Fruit fly (Drosophila melanogaster): ENCODE data around the gene Cp38.

Cp38 gene

dm6 chrX:8517121-8518024 is 35.7 kb downstream of the Cp38 start, which contains the start of gene Nrg (continued):
- TF ChIP-seq CG8924 (tag; optimal IDR thresholded peaks at IDR 0.05) (peak; percentile 59), CG8478 (optimal IDR thresholded peaks at IDR 0.05) (no peak), pfk (GFP tag; optimal IDR thresholded peaks at IDR 0.05) (peak; percentile 47), CG2129 (GFP tag; IDR thresholded peaks at IDR 0.05; ENCODE audit: partially characterized antibody) (peak; percentile 99), HLH4C (GFP tag; IDR thresholded peaks at IDR 0.05; ENCODE audit: partially characterized antibody) (peak; percentile 99), CG15601 (tag; optimal IDR thresholded peaks at IDR 0.05) (peak; percentile 62), HmgZ (tag; optimal IDR thresholded peaks at IDR 0.05) (peak; percentile 81), CG7357 (GFP tag; IDR thresholded peaks at IDR 0.05) (no peak), CG8089 (GFP tag; optimal IDR thresholded peaks at IDR 0.05) (peak; percentile 9), chn (GFP tag; optimal IDR thresholded peaks at IDR 0.05) (peak; percentile 16), Nf-YB (GFP tag; optimal IDR thresholded peaks at IDR 0.05) (peak; percentile 13), CG4424 (GFP tag; optimal IDR thresholded peaks at IDR 0.05) (peak; percentile 4), stc (GFP tag; IDR thresholded peaks at IDR 0.05) (no peak), CG2202 (tag; optimal IDR thresholded peaks at IDR 0.05) (no peak), CG2712 (tag; optimal IDR thresholded peaks at IDR 0.05) (peak; percentile 48)

DNA sequence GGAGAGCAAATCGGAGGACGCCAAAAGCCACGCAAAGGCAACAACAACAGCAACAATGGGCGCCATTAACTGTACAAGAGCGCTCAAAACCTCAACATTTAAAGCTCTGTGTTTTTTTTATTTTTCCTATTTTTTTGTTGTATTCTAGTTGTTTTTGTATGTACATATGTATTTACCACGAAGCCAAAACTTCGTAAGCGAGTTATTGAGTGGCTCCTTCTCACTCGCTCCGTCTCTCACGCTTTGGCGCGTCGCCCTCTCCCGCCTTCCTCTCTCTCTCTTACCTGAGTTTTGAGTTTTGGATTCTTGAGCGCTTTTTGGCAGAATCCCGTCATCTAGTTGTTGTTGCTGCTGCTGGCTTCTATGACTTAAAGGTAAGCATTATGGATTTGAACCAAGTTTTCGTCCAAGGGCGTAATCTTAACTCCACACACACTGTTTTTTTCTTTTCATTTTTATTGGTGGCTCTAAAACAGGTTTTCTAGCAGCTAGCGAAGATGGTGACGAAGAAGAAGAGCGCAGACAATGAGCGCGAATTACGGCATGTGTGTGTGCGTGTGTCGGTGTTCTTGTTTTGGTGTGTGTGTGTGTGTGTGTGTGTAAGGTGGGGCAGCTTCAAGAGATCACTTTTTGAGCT is 36.5 kb downstream of the Cp38 start:
- no peak for TF ChIP-seq CG18599 (GFP tag; optimal IDR thresholded peaks at IDR 0.05)
- TF ChIP-seq CG4360 (GFP tag; IDR thresholded peaks at IDR 0.05) = peak; percentile 65
- TF ChIP-seq CG14860 (GFP tag; IDR thresholded peaks at IDR 0.05; ENCODE audit: partially characterized antibody) = no peak
- TF ChIP-seq z (GFP tag; IDR thresholded peaks at IDR 0.05) = peak; percentile 95
- TF ChIP-seq yki (optimal IDR thresholded peaks at IDR 0.05) = peak; percentile 11
- 0 out of 2 replicates have a peak, but pooled peaks have one; percentile 4 for TF ChIP-seq CG32532 (GFP tag; IDR thresholded peaks at IDR 0.05)
- TF ChIP-seq pros (GFP tag; optimal IDR thresholded peaks at IDR 0.05) = peak; percentile 89
- no peak for TF ChIP-seq CG6854 (GFP tag; optimal IDR thresholded peaks at IDR 0.05)
- TF ChIP-seq CG8281 (tag; optimal IDR thresholded peaks at IDR 0.05) = no peak
- TF ChIP-seq chinmo (GFP tag; IDR thresholded peaks at IDR 0.05; ENCODE audit: partially characterized antibody) = peak; percentile 75; the same call in 1 of the 4 replicates
- peak; percentile 13 for TF ChIP-seq ftz-f1 (GFP tag; optimal IDR thresholded peaks at IDR 0.05)
- TF ChIP-seq CG12769 (tag; optimal IDR thresholded peaks at IDR 0.05) = peak; percentile 14
- peak; percentile 77 for TF ChIP-seq kni (GFP tag; optimal IDR thresholded peaks at IDR 0.05)
- TF ChIP-seq CG17385 (GFP tag; optimal IDR thresholded peaks at IDR 0.05) = peak; percentile 84
- TF ChIP-seq cg (GFP tag; optimal IDR thresholded peaks at IDR 0.05) = peak; percentile 83
- peak; percentile 55; the same call in 1 of the 2 replicates for TF ChIP-seq rib (GFP tag; IDR thresholded peaks at IDR 0.05)
- TF ChIP-seq abd-A (tag; optimal IDR thresholded peaks at IDR 0.05) = peak; percentile 51
- TF ChIP-seq chif (GFP tag; optimal IDR thresholded peaks at IDR 0.05) = no peak
- TF ChIP-seq C15 (GFP tag; IDR thresholded peaks at IDR 0.05) = no peak
- TF ChIP-seq CG7372 (GFP tag; IDR thresholded peaks at IDR 0.05) = no peak
- TF ChIP-seq Trl (optimal IDR thresholded peaks at IDR 0.05) = peak; percentile 71 to 87
- TF ChIP-seq Trl (GFP tag; optimal IDR thresholded peaks at IDR 0.05) = no peak
- 0 out of 2 replicates have a peak, but pooled peaks have one; percentile 23 for TF ChIP-seq chm (GFP tag; IDR thresholded peaks at IDR 0.05)
- TF ChIP-seq CG4820 (GFP tag; optimal IDR thresholded peaks at IDR 0.05) = no peak
- 0 out of 2 replicates have a peak, but pooled peaks have one; percentile 18 for TF ChIP-seq Drgx (GFP tag; IDR thresholded peaks at IDR 0.05)
- TF ChIP-seq nom (GFP tag; optimal IDR thresholded peaks at IDR 0.05) = peak; percentile 65
- TF ChIP-seq Poxn (GFP tag; IDR thresholded peaks at IDR 0.05) = no peak
- TF ChIP-seq Med (GFP tag) = peak; percentile 55
- TF ChIP-seq sqz (GFP tag; optimal IDR thresholded peaks at IDR 0.05) = peak; percentile 54
- peak; percentile 54 for TF ChIP-seq CG13894 (tag; optimal IDR thresholded peaks at IDR 0.05)
- TF ChIP-seq CG18764 (GFP tag; optimal IDR thresholded peaks at IDR 0.05) = no peak
